Fruit fly (Drosophila melanogaster): ENCODE results near the gene CG10163.

The CG10163 gene

DNA sequence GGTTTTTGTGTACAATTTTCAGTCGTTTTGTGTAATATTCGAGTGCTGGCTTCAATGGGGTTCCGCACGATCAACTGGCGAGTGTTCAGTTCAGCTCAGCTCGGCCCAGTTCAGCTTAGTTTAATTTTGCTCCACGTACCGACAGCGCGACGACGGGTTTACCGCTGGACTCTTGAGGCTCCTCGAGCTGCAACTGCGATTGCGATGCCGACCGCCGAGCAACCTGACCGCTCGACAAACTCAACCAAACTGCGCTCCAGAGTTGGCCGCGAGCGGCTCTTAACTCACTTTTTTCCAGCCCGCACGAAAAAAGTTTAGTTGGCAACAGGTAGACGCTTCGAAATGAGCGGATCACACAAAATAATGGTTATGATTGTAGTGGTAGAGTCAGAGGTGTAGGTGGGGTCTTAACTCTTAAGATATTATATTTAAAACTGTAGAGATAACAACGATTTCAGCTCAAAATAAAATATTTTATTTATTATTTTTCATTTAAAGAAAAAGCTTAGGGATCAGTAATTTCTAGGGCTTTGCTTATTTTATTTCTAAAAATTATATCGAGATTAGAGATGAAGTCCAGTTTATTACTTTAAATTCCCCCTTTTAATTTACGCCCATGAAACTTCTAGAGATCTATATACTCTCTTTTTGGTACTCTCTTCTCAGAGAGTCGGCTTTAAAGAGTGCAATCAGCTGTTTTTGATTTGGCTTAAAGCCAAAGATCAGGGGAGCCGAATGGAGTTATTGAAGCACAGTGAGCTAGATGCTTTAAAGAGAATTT lies 2.0 kb downstream of the CG10163 start, which contains the start of gene Best2 (continued):
- peak; percentile 82 for TF ChIP-seq CG33557 (GFP tag; optimal IDR thresholded peaks at IDR 0.05)
- no peak for TF ChIP-seq usp (GFP tag; optimal IDR thresholded peaks at IDR 0.05)
- peak; percentile 76 for TF ChIP-seq gt (GFP tag; IDR thresholded peaks at IDR 0.05)
- TF ChIP-seq NfI (GFP tag; optimal IDR thresholded peaks at IDR 0.05), result peak; percentile 84
- peak; percentile 75 for TF ChIP-seq org-1 (GFP tag; optimal IDR thresholded peaks at IDR 0.05)
- peak; percentile 62 for TF ChIP-seq fu2 (GFP tag; optimal IDR thresholded peaks at IDR 0.05)
- peak; percentile 90 for TF ChIP-seq CG11504 (tag; optimal IDR thresholded peaks at IDR 0.05)
- TF ChIP-seq vnd (GFP tag; IDR thresholded peaks at IDR 0.05; ENCODE audit: partially characterized antibody), result no peak
- TF ChIP-seq CG12299 (tag; optimal IDR thresholded peaks at IDR 0.05), result peak; percentile 79
- peak; percentile 87 for TF ChIP-seq wor (GFP tag; IDR thresholded peaks at IDR 0.05)
- peak; percentile 76; the same call in 1 of the 2 replicates for TF ChIP-seq ham (GFP tag; IDR thresholded peaks at IDR 0.05)
- TF ChIP-seq Aef1 (GFP tag; IDR thresholded peaks at IDR 0.05), result peak; percentile 91
- peak; percentile 85 for TF ChIP-seq CG9817 (tag; optimal IDR thresholded peaks at IDR 0.05)
- peak; percentile 63 for TF ChIP-seq CG33213 (GFP tag; optimal IDR thresholded peaks at IDR 0.05)
- no peak for TF ChIP-seq Sry-β (GFP tag; optimal IDR thresholded peaks at IDR 0.05)
- no peak for TF ChIP-seq CTCF (GFP tag; optimal IDR thresholded peaks at IDR 0.05)
- TF ChIP-seq croc (GFP tag; conservative IDR thresholded peaks at IDR 0.05), result peak; percentile 92
- peak; percentile 91 for TF ChIP-seq slbo (GFP tag; IDR thresholded peaks at IDR 0.05)
- peak; percentile 90 for TF ChIP-seq so (GFP tag; IDR thresholded peaks at IDR 0.05)
- peak; percentile 89 for TF ChIP-seq lbe (GFP tag; optimal IDR thresholded peaks at IDR 0.05)
- peak; percentile 82; the same call in 1 of the 2 replicates for TF ChIP-seq MBD-R2 (GFP tag; IDR thresholded peaks at IDR 0.05)
- 0 out of 3 replicates have a peak, but pooled peaks have one; percentile 30 for TF ChIP-seq knrl (GFP tag; IDR thresholded peaks at IDR 0.05; ENCODE audit: partially characterized antibody)
- peak; percentile 75 for TF ChIP-seq cas (GFP tag; IDR thresholded peaks at IDR 0.05)
- TF ChIP-seq HmgD (GFP tag; optimal IDR thresholded peaks at IDR 0.05), result no peak
- TF ChIP-seq CG6791 (GFP tag; IDR thresholded peaks at IDR 0.05; ENCODE audit: partially characterized antibody), result no peak
- peak; percentile 66 for TF ChIP-seq CG4854 (GFP tag; optimal IDR thresholded peaks at IDR 0.05)
- peak; percentile 54; the same call in 1 of the 2 replicates for TF ChIP-seq CG10321 (GFP tag; IDR thresholded peaks at IDR 0.05)
- TF ChIP-seq Lpt (GFP tag; optimal IDR thresholded peaks at IDR 0.05), result no peak
- TF ChIP-seq CG3407 (GFP tag; optimal IDR thresholded peaks at IDR 0.05), result peak; percentile 64
- no peak for TF ChIP-seq cad (GFP tag; optimal IDR thresholded peaks at IDR 0.05)
- peak; percentile 93 for TF ChIP-seq Atf6 (GFP tag; IDR thresholded peaks at IDR 0.05)
- peak; percentile 92 for TF ChIP-seq stc (GFP tag; IDR thresholded peaks at IDR 0.05)
- TF ChIP-seq br (optimal IDR thresholded peaks at IDR 0.05), result no peak
- TF ChIP-seq Ets65A (GFP tag), result peak; percentile 93
- TF ChIP-seq chn (GFP tag; optimal IDR thresholded peaks at IDR 0.05), result peak; percentile 69
- peak; percentile 23 for TF ChIP-seq Lhr (GFP tag; optimal IDR thresholded peaks at IDR 0.05)
- no peak for TF ChIP-seq repo (GFP tag; optimal IDR thresholded peaks at IDR 0.05)
- peak; percentile 85 for TF ChIP-seq az2 (GFP tag; optimal IDR thresholded peaks at IDR 0.05)
- peak; percentile 81 for TF ChIP-seq CG5180 (GFP tag; optimal IDR thresholded peaks at IDR 0.05)
- peak; percentile 95 for TF ChIP-seq CG3847 (GFP tag; IDR thresholded peaks at IDR 0.05)
- TF ChIP-seq Kr (GFP tag; optimal IDR thresholded peaks at IDR 0.05), result no peak
- peak; percentile 72 for TF ChIP-seq CG8944 (GFP tag; optimal IDR thresholded peaks at IDR 0.05)
- 0 out of 3 replicates have a peak, but pooled peaks have one; percentile 36 for TF ChIP-seq Opbp (GFP tag; IDR thresholded peaks at IDR 0.05; ENCODE audit: partially characterized antibody)
- TF ChIP-seq CG5245 (GFP tag; optimal IDR thresholded peaks at IDR 0.05), result peak; percentile 31
- TF ChIP-seq CG14860 (GFP tag; IDR thresholded peaks at IDR 0.05; ENCODE audit: partially characterized antibody), result no peak
- peak; percentile 64 for TF ChIP-seq dimm (GFP tag; IDR thresholded peaks at IDR 0.05)
- peak; percentile 95 for TF ChIP-seq Xrp1 (GFP tag; IDR thresholded peaks at IDR 0.05)
- TF ChIP-seq Ets97D (GFP tag; optimal IDR thresholded peaks at IDR 0.05), result peak; percentile 28
- TF ChIP-seq oc (tag; optimal IDR thresholded peaks at IDR 0.05), result peak; percentile 73
- peak; percentile 81 for TF ChIP-seq CG43689 (GFP tag; IDR thresholded peaks at IDR 0.05)
- TF ChIP-seq aop (GFP tag; IDR thresholded peaks at IDR 0.05), result no peak
